Fruit fly (Drosophila melanogaster): ENCODE results near the gene Dred.

- TF ChIP-seq CG3032 (tag; optimal IDR thresholded peaks at IDR 0.05): no peak
- TF ChIP-seq Sox15 (GFP tag; optimal IDR thresholded peaks at IDR 0.05): no peak
- TF ChIP-seq OdsH (GFP tag; optimal IDR thresholded peaks at IDR 0.05): no peak
- no peak for TF ChIP-seq CG6808 (GFP tag; optimal IDR thresholded peaks at IDR 0.05)
- TF ChIP-seq CG11294 (GFP tag; IDR thresholded peaks at IDR 0.05): no peak
- TF ChIP-seq Gug (GFP tag; IDR thresholded peaks at IDR 0.05): no peak
- no peak for TF ChIP-seq Met (GFP tag; optimal IDR thresholded peaks at IDR 0.05)
- no peak for TF ChIP-seq CG34406 (GFP tag; optimal IDR thresholded peaks at IDR 0.05)
- TF ChIP-seq Eip78C (GFP tag): no peak
- TF ChIP-seq acj6 (GFP tag; optimal IDR thresholded peaks at IDR 0.05): no peak
- no peak for TF ChIP-seq Eip75B (GFP tag; optimal IDR thresholded peaks at IDR 0.05)
- TF ChIP-seq Eip93F (GFP tag; optimal IDR thresholded peaks at IDR 0.05): no peak
- TF ChIP-seq CG11762 (GFP tag; optimal IDR thresholded peaks at IDR 0.05; ENCODE audit: insufficient read depth): no peak
These were observed 40.4 kb upstream of the Dred start, which contains the start of gene Shal for dm6 chr3L:19584369-19584915.

Data from whole organism, prepupa.